Worm (Caenorhabditis elegans) whole organism, dauer: Measurements from ENCODE around the gene F54B11.4.

ENCODE experiments used
- unc-62 ChIP-seq: sonication (generic microtip); optimal IDR thresholded peaks from 2 replicates; lab custom pipeline; 2017; ENCODE audit warnings: missing biosample characterization, missing genetic modification reagents, missing genetic modification characterization

The F54B11.4 gene

DNA sequence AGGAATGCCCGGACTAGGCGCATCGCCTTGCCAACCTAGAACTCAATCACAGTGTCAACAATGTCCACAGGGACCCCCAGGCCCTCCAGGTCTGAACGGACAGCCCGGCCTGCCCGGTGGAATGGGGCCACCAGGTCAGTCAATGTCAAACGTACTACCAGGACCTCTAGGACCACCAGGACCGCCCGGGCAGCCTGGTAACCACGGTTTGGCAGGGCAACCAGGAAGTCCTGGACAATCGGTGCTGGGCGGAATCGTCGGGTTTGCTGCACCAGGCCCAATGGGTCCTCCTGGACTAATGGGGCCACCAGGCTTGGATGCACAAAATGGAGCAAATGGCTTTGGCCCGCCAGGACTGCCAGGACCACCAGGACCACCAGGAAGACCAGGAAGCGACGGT, 1.8 kb upstream of the F54B11.4 start:
- no peak for TF ChIP-seq unc-62 (GFP tag; lab: Kevin White, UChicago)

DNA sequence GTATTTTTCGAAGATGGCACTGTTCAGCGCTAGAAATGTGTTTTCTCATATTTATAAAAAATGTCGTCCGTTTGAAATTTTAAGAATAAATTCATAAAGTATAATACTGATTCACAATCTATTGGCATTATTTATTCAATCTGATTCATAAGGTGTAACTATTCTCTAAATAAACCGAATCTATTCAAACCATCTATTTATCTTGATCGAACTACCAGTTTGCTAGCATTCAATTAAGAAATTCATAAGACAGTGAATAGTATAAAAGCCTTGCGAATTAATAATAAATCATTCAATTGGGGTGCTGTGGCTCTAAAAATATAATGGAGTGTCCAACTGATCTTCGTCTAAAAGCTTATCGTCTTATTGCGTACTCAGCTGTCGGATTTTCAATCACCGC, 1.3 kb upstream of the F54B11.4 start, which contains the start of gene col-44:
Gene col-44 (plus strand): TSS at position 301 of the 400 bp plus-strand sequence.
- TF ChIP-seq unc-62 (GFP tag; lab: Kevin White, UChicago) = no peak

DNA sequence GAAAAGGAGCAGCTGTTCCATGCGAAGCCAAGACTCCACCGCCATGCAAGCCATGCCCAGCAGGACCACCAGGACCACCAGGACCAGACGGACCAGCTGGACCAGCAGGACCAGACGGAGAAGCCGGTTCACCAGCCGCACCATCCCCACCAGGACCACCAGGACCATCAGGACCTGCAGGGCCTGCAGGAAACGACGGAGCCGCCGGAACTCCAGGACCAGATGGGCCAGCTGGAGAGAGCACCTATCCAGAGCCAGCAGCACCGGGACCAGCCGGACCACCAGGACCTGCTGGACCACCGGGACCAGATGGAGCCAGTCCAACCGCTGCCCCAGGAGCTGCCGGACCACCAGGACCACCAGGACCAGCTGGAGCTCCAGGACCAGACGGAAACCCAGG, 514 bp upstream of the F54B11.4 start:
- TF ChIP-seq unc-62 (GFP tag; lab: Kevin White, UChicago) = no peak

DNA sequence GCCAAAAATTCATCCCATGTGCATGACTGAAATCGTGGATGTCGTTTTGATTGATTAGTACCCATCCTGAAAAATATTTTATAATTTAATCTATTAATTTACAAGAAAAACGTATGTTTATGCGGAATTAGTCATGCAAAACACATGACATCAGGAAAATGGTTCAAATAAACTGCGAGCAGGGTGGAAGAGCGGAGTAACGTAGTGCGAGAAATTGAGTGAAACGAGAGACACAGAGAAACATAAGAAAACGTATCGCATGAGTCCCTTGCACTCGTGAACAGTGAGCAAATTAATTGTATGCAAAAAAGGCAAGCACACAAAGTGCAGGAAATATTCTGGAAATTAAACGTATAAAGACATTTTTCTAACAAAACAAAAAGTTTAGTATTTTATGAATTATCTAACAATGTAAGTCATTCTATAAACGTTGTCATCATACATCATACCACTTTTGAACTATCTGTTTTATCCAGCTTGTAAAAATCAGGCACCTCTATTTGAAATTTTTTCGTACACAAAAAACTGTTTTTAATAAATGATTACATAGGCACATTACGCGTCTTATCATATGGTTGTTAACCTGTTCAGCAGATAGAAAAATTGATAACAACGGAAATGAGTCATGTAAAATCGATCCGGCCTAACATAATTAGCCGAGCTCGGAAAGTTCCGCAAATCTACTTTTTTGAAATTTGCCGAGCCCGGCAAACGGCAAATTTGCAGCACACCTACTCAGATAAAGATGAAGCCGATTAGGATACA, 3.7 kb downstream of the F54B11.4 start, which contains the start of gene F54B11.5:
Gene F54B11.5 (minus strand): TSS at position 66 of the 765 bp plus-strand sequence.
- TF ChIP-seq unc-62 (GFP tag; lab: Kevin White, UChicago) = no peak

DNA sequence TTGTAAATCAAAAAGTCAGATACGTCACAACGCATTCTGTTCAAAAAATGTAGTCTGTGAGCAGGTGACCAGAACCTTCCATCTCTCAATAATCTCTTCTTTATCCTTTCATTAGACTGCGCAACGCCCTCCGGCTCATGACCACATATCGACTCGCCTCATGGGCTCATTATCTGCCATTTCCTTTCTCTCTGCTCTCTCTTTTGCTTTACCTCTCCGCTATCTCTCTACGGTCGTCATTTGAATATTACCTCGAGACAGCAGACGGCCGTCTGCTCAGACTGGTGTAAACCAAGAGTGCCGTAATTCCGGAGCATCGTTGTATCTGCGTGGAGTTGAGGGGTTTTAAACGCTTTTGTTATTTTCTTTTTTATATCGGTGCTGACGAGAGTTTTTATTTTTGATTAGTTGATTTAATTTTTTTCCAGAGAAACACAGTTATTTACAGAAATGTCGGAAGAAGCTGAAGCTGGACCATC, 5.6 kb downstream of the F54B11.4 start, which contains the start of gene bra-1:
Gene bra-1 (plus strand): TSS at position 429 of the 479 bp plus-strand sequence.
- TF ChIP-seq unc-62 (GFP tag; lab: Kevin White, UChicago) = no peak

DNA sequence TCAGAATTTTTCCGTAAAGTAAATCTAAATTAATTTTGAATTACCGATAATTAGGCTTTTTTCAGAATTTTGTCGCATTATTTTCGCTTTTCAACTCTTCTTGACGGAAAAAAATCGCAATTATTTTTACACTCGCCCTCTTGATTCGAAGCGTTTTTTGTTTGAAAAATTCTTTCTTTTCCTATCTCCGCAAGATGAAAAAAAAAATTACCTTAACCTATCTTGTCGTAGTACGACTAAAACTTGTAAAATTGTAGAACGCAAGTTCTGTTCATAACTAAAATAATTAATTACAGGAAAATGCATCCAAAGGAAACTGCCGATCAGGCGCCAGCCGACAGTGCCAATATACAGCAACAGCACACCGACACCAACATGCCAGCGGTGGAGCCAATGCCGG, 7.7 kb downstream of the F54B11.4 start, which contains the start of gene F54B11.7:
Gene F54B11.7 (plus strand): TSS at position 301 of the 400 bp plus-strand sequence.
- TF ChIP-seq unc-62 (GFP tag; lab: Kevin White, UChicago) = no peak

DNA sequence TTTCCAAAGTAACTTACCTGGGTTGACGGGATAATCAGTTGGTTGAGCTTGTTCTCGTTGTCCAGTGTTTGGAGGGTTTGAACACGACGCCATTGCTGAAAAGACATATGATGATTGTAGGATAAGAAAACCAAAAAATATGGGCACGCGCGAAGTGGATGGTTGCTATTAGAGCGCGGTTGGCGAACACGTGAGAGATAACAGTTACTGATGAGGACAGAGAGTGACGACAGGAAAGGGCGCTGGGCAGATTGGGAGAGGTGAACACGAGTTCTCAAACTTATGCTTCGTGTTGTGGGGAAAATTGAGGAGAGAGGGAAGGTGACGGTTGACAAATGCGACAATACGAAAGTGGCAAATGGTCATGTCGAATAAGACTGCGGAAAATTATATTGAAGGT, 11.4 kb downstream of the F54B11.4 start, which contains the start of gene F54B11.8:
Gene F54B11.8 (minus strand): TSS at position 101 of the 400 bp plus-strand sequence.
- TF ChIP-seq unc-62 (GFP tag; lab: Kevin White, UChicago) = no peak

DNA sequence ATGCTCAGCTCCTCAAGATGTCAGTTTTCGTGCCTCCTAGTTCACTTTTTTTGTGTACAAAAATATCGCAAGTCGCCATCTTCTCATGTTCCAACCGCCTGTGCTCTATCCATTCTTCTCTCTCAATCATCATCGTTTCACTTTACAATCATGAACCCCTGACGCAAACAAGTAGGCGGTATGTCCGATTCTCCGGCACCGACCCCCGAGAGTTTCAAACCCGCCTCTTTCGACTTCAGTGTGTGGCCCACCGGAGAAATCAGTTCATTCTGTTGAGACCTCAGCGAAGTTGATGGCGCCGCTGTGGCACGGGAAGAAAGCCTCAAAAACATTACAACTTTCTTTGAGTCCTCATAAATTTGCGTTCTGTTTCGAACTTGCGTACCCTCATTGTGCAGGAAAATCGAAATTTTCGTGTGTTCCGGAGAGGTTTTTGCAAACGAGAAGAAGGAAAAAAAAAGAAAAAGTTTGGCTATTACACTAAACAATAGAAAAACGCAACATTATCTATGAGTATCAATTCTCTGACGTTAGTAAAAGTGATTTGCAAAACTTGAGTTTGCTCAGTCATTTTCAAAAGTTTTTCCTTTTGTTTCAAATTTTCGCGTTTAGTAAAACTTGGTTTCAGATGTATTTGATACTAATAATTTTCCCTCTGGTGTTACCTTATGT, 12.6 kb downstream of the F54B11.4 start, which contains the start of gene F54B11.9:
Gene F54B11.9 (plus strand): TSS at position 622 of the 672 bp plus-strand sequence.
- TF ChIP-seq unc-62 (GFP tag; lab: Kevin White, UChicago) = no peak

DNA sequence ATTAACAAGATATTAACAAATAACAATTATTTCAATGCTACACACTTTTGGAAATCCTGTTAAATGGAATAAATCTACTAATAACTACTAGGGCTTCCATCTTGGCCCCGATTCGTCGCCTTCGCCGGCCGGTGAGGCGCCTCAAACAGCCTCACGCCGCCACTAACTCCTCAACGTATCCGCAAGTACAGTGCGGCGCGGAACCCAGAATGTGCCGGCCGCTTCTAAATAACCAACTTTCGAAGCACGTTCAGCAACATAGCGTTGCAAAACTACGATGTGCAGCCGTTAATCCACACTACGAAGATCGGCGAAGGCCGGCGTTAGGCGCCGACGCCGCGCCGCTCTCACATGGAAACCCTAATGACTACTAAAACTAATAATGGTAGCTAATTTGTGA, 13.4 kb downstream of the F54B11.4 start:
- no peak for TF ChIP-seq unc-62 (GFP tag; lab: Kevin White, UChicago)

DNA sequence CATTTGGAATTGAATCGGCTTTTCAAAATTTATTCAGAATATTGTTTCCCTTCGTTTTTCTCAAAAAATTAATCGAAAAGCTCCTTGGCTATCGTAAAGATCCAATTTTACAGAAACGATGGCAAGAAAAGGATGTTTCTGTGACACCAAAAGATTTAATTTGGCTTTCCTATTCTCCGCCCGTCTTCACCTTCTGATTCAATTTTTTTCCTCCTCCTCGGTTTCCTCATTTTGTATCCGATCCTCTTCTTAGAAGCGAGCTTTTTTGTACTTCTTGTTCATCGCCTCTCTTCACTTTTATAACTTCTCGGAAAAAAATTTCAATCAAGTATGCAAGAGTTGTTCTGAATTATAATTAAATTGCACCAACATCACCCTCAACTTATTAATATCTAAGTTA, 17.6 kb downstream of the F54B11.4 start:
- TF ChIP-seq unc-62 (GFP tag; lab: Kevin White, UChicago) = no peak

DNA sequence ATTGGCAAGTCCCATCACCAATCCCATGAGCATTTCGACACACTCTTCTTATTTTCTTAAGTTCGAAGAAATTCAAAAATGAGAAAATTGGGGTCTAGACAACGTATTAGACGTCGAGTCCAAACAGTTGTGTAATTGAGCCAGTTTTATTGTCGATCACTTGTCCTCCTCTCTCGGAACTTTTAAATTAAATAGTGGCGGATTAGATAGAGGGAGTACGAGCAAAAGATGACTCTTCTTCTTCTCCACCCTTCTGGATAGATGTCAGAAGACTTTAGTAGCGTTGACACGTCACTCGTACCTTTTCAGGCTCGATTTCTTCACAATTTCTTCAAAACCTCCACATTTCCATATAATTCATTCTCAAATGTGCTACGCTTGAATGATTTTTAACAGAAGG, 22.7 kb downstream of the F54B11.4 start:
- no peak for TF ChIP-seq unc-62 (GFP tag; lab: Kevin White, UChicago)

DNA sequence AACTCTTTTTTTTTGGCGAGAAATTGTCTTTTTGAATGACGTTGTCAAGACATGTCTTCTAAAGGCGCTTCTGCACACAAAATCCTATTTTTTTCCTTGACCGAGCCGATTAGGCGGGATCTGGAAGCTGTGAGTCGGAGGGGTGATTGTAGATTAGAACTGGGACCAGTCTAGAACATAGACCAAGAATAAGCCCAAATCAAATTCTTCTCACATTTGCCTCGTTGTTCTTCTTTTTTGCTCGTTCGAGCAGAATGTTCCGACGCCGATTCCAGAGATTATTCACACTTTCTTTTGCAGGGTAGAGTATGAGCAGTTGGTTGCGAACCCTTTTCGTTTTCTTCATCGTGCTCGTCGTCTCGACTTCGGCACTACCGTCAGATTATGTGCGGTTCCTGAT, 26.1 kb downstream of the F54B11.4 start, which contains the start of gene nlp-53:
Gene nlp-53 (plus strand): TSS at position 301 of the 400 bp plus-strand sequence.
- TF ChIP-seq unc-62 (GFP tag; lab: Kevin White, UChicago) = no peak

DNA sequence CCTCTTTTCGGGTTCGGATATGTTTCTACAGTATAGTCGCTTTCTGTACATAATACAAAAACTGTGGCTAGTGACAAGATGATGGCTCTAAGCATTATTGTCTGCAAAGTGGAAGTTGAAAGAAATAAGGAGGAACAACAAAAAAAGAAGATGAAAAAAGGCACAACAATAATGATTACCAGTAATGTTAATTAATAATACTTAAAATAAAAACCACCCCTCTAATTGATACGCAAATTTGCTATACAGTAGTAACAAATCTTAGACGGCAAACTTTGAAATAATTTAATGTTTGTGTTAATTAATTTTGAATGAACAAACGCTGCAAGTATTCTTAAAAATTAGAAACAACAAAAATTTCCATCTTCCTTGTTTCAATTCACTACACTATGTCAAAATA, 29.2 kb downstream of the F54B11.4 start, which contains the start of gene Y12A6A.1:
Gene Y12A6A.1 (minus strand): TSS at position 101 of the 400 bp plus-strand sequence.
- TF ChIP-seq unc-62 (GFP tag; lab: Kevin White, UChicago) = no peak

DNA sequence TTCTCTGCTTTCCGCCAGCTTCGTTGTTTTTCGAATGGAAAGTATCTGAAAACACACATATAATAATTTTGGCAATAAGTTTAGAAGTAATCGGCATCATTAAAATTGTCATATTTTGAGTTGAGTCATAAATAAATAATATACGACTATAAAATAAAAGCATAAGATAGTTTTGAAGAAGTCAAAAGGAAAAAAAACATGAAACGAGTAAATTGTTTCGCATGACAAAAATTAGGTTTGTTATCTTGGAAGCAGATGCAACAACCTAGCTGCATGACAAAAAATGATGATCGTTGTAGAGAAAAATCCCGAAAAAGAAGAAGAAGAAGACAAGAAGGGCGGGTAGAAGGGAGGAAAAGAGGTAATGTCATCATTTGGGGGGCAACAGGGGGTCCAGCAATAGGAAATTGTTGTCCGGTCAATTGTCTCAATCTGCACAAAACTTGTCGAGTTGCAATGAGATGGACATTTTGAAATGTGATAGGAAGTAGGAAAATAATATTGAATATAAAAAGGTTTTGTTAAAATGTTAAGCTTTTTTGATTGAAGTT, 38.7 kb downstream of the F54B11.4 start, which contains the start of gene nlg-1:
Gene nlg-1 (minus strand): TSS at position 51 of the 551 bp plus-strand sequence.
- TF ChIP-seq unc-62 (GFP tag; lab: Kevin White, UChicago) = no peak

DNA sequence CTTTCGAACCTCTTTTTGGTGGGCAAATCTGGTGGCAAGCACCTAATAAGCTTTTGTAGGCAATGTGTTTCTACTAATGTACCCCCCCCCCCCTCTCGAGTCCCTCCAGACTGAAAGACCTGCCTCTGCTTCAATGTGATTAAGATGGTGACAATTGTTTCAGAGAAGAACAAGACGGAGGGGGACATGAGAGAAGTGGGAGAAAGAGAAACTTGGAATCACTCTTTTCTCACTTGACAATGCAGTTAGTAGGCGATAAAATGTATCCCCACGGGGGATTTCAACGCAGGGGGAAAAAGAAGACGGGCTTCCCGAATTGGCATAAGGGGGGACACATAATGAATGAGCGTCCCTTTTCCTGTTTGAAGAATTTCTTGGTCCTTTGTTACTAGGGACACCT, 39.8 kb downstream of the F54B11.4 start:
- TF ChIP-seq unc-62 (GFP tag; lab: Kevin White, UChicago) = no peak
